Fruit fly (Drosophila melanogaster) whole organism, wandering third instar larva: ENCODE data around the gene CG43867.

Experiments used
- Abd-B ChIP-seq: fragments of >200 bp; optimal IDR thresholded peaks from 2 replicates; lab custom pipeline; 2017; ENCODE audit warnings: missing biosample characterization, missing genetic modification characterization
- CG32264 ChIP-seq: fragments of 200-800 bp; sonication (Bioruptor generic); optimal IDR thresholded peaks from 2 replicates; lab custom pipeline; 2016; ENCODE audit warnings: missing biosample characterization, missing genetic modification characterization
- CG9705 ChIP-seq: fragments of 200-800 bp; sonication (Bioruptor generic); optimal IDR thresholded peaks from 2 replicates; lab custom pipeline; 2018; ENCODE audit warnings: missing biosample characterization, mild to moderate bottlenecking, missing genetic modification characterization
- CrebA ChIP-seq: fragments of 200-800 bp; sonication (Bioruptor generic); optimal IDR thresholded peaks from 2 replicates; lab custom pipeline; 2016; ENCODE audit warnings: missing biosample characterization, mild to moderate bottlenecking, missing genetic modification characterization, borderline replicate concordance
- Dfd ChIP-seq: fragments of >200 bp; optimal IDR thresholded peaks from 2 replicates; lab custom pipeline; 2017; ENCODE audit warnings: missing biosample characterization, missing genetic modification characterization
- Dif ChIP-seq: fragments of 200-275, 200-300 bp; sonication (Bioruptor generic); optimal IDR thresholded peaks from 2 replicates; lab custom pipeline; 2018; ENCODE audit warnings: missing biosample characterization, missing genetic modification characterization; ENCODE audit not compliant: partially characterized antibody
- GATAd ChIP-seq: sonication (Bioruptor generic); optimal IDR thresholded peaks from 2 replicates; lab custom pipeline; 2016; ENCODE audit warnings: missing biosample characterization, missing genetic modification characterization
- HLH106 ChIP-seq: fragments of 200-800 bp; optimal IDR thresholded peaks from 3 replicates; lab custom pipeline; 2019; ENCODE audit warnings: missing biosample characterization, mild to moderate bottlenecking, missing genetic modification characterization, moderate library complexity
- Hnf4 ChIP-seq: fragments of 200-800 bp; sonication (Bioruptor generic); optimal IDR thresholded peaks from 2 replicates; lab custom pipeline; 2016; ENCODE audit warnings: missing biosample characterization, mild to moderate bottlenecking, missing genetic modification characterization
- Hr78 ChIP-seq: fragments of >200 bp; optimal IDR thresholded peaks from 2 replicates; lab custom pipeline; 2017; ENCODE audit warnings: missing biosample characterization, missing genetic modification characterization
- Hr83 ChIP-seq: fragments of 200-300 bp; sonication (Bioruptor generic); optimal IDR thresholded peaks from 2 replicates; lab custom pipeline; 2016; ENCODE audit warnings: missing biosample characterization, mild to moderate bottlenecking, missing genetic modification characterization, moderate library complexity; ENCODE audit not compliant: poor library complexity, severe bottlenecking
- Mio ChIP-seq: sonication (Bioruptor generic); optimal IDR thresholded peaks from 2 replicates; lab custom pipeline; 2016; ENCODE audit warnings: missing biosample characterization, missing genetic modification characterization
- Myc ChIP-seq: fragments of >200 bp; optimal IDR thresholded peaks from 2 replicates; lab custom pipeline; 2017
- N ChIP-seq: fragments of >200 bp; optimal IDR thresholded peaks from 2 replicates; lab custom pipeline; 2018; ENCODE audit warnings: missing biosample characterization, missing external identifiers, missing genetic modification characterization
- OdsH ChIP-seq: fragments of 200-800 bp; sonication (Bioruptor generic); optimal IDR thresholded peaks from 2 replicates; lab custom pipeline; 2016; ENCODE audit warnings: missing biosample characterization, mild to moderate bottlenecking, missing genetic modification characterization
- Rel ChIP-seq, 2 experiments: fragments of 200-800 bp; sonication (Bioruptor generic) in 1 of 2; optimal IDR thresholded peaks; 2 replicates in 1 of 2; 3 replicates in 1 of 2; lab custom pipeline; 2016 to 2019; ENCODE audit warnings: mild to moderate bottlenecking in 2 of 2, missing biosample characterization in 2 of 2, missing genetic modification characterization in 2 of 2, moderate library complexity in 1 of 2
- Sp1 ChIP-seq: fragments of 200-800 bp; sonication (Bioruptor generic); optimal IDR thresholded peaks from 3 replicates; lab custom pipeline; 2019; ENCODE audit warnings: missing biosample characterization, mild to moderate bottlenecking, missing genetic modification characterization, moderate library complexity
- Vsx2 ChIP-seq: fragments of 200-300, 225-300 bp; sonication (Bioruptor generic); optimal IDR thresholded peaks from 2 replicates; lab custom pipeline; 2018; ENCODE audit warnings: missing biosample characterization, missing genetic modification characterization; ENCODE audit not compliant: partially characterized antibody
- br ChIP-seq: fragments of 200-800 bp; sonication (Bioruptor generic); optimal IDR thresholded peaks from 2 replicates; lab custom pipeline; 2016; ENCODE audit warnings: missing biosample characterization, missing genetic modification characterization
- brk ChIP-seq: fragments of 200-800 bp; sonication (Bioruptor generic); optimal IDR thresholded peaks from 2 replicates; lab custom pipeline; 2016; ENCODE audit warnings: missing biosample characterization, mild to moderate bottlenecking, missing genetic modification characterization
- dl ChIP-seq, 2 experiments: fragments of 175-275, 200-275 bp in 1 of 2; fragments of 200-275 bp in 1 of 2; sonication (Bioruptor generic); optimal IDR thresholded peaks; lab custom pipeline; 2018; ENCODE audit warnings: mild to moderate bottlenecking in 2 of 2, missing biosample characterization in 2 of 2, missing genetic modification characterization in 2 of 2, moderate library complexity in 2 of 2; ENCODE audit not compliant: partially characterized antibody in 2 of 2, insufficient read depth in 1 of 2
- dmrt93B ChIP-seq: fragments of 200-800 bp; sonication (Bioruptor generic); optimal IDR thresholded peaks from 2 replicates; lab custom pipeline; 2018; ENCODE audit warnings: missing biosample characterization, mild to moderate bottlenecking, missing genetic modification characterization
- dsf ChIP-seq: sonication (Bioruptor generic); optimal IDR thresholded peaks from 2 replicates; lab custom pipeline; 2016; ENCODE audit warnings: missing biosample characterization, missing genetic modification characterization, borderline replicate concordance
- ey ChIP-seq: fragments of 200-800 bp; sonication (Bioruptor generic); optimal IDR thresholded peaks from 2 replicates; lab custom pipeline; 2016; ENCODE audit warnings: missing biosample characterization, missing genetic modification characterization
- foxo ChIP-seq, 2 experiments: fragments of 200-800 bp; sonication (Bioruptor generic); optimal IDR thresholded peaks; 2 replicates in 1 of 2; 3 replicates in 1 of 2; lab custom pipeline; 2016 to 2017; ENCODE audit warnings: missing biosample characterization in 2 of 2, missing genetic modification characterization in 2 of 2
- fru ChIP-seq: fragments of 200-800 bp; sonication (Bioruptor generic); optimal IDR thresholded peaks from 3 replicates; lab custom pipeline; 2016; ENCODE audit warnings: missing biosample characterization, mild to moderate bottlenecking, missing genetic modification characterization
- h ChIP-seq: fragments of 200-800 bp; sonication (Bioruptor generic); optimal IDR thresholded peaks from 3 replicates; lab custom pipeline; 2016; ENCODE audit warnings: missing biosample characterization, mild to moderate bottlenecking, missing genetic modification characterization
- jim ChIP-seq: fragments of 175-275, 200-325 bp; sonication (Bioruptor generic); optimal IDR thresholded peaks from 2 replicates; lab custom pipeline; 2016; ENCODE audit warnings: missing biosample characterization, mild to moderate bottlenecking, missing genetic modification characterization
- lola ChIP-seq: fragments of >200 bp; optimal IDR thresholded peaks from 2 replicates; lab custom pipeline; 2017; ENCODE audit warnings: missing biosample characterization, missing genetic modification characterization
- pan ChIP-seq: fragments of >200 bp; optimal IDR thresholded peaks from 2 replicates; lab custom pipeline; 2017
- psq ChIP-seq: fragments of 200-800 bp; sonication (Bioruptor generic); optimal IDR thresholded peaks from 3 replicates; lab custom pipeline; 2017; ENCODE audit warnings: missing biosample characterization, mild to moderate bottlenecking, missing genetic modification characterization, moderate library complexity
- rgr ChIP-seq: fragments of 200-800 bp; sonication (Bioruptor generic); optimal IDR thresholded peaks from 3 replicates; lab custom pipeline; 2016; ENCODE audit warnings: missing biosample characterization, mild to moderate bottlenecking, missing genetic modification characterization
- sv ChIP-seq: fragments of 200-800 bp; sonication (Bioruptor generic); optimal IDR thresholded peaks from 3 replicates; lab custom pipeline; 2016; ENCODE audit warnings: missing biosample characterization, missing genetic modification characterization
- tai ChIP-seq: sonication (Bioruptor generic); optimal IDR thresholded peaks from 2 replicates; lab custom pipeline; 2016; ENCODE audit warnings: missing biosample characterization, missing genetic modification characterization
- woc ChIP-seq: sonication (Bioruptor generic); optimal IDR thresholded peaks from 2 replicates; lab custom pipeline; 2016; ENCODE audit warnings: missing biosample characterization, mild to moderate bottlenecking, missing genetic modification characterization

The CG43867 gene

DNA sequence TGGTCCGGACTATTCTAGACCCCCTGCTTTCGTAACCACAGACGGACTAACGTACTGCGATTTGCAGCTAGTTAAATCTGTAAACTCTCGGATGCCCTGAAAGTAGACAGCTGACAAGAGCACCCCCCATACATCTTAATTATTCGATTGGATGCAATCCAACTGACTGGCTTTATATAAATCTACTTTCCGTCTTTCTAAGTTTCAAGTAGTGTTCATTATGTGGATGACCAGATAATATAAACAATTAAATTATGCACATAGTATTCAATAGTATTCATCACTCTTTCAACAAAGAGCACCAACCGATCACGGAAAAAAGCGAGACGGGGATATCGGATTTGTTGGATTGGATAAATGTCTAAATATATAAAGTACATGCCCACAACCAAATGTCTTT is 165.7 kb downstream of the CG43867 start:
- TF ChIP-seq Vsx2 (GFP tag; lab: Kevin White, UChicago) (no peak), Abd-B (no peak), psq (GFP tag; lab: Kevin White, UChicago) (no peak), Hnf4 (GFP tag; lab: Kevin White, UChicago) (no peak), GATAd (no peak), pan (no peak), br (GFP tag; lab: Kevin White, UChicago) (no peak), ey (GFP tag; lab: Kevin White, UChicago) (no peak), OdsH (GFP tag; lab: Kevin White, UChicago) (no peak)

DNA sequence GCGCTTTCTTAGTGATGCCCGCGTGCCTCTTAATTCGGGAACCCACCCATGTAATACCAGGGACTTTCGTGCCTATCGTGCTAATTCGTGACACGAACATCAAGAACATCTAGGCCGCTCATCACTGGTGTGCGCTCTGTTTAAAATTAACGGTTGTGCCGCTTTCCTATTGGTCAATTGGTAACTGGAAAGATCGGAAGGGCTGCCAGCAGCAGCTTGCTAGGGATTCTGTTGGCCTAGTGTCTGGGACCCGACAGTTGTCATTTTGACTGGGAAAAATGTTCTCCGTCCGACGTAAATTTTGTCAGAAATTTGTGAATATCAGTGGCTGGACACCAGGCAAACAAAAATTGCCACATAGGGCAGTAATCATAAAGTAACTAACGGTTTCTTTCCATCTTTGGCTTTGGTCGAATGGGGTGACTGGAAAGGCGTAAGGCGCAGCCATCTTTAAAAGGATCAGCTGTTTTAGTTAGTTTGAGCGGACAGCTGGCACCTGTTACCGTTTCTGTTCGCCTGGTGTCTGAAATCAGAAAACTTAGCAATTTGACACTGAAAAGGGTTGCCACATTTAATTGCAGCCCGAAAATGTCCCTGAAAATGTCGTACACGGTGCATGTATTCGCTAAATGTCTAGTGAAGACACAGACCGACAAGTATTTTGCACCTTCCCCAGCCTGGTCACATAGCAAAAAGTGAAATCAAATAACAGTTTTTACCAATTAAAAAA is 168.7 kb downstream of the CG43867 start, which contains the start of gene CG5273:
CG5273 (plus strand) TSS at position 703 of the 730 bp plus-strand sequence.
- TF ChIP-seq Hnf4 (GFP tag; lab: Kevin White, UChicago): peak; percentile 37
- TF ChIP-seq br (GFP tag; lab: Kevin White, UChicago): peak; percentile 41
- TF ChIP-seq pan: no peak
- no peak for TF ChIP-seq foxo (GFP tag; optimal IDR thresholded peaks at IDR 0.05; lab: Kevin White, UChicago)
- TF ChIP-seq Abd-B: no peak
- no peak for TF ChIP-seq Rel (GFP tag; optimal IDR thresholded peaks at IDR 0.05; lab: Kevin White, UChicago)
- TF ChIP-seq Rel (tag; optimal IDR thresholded peaks at IDR 0.05; lab: Kevin White, UChicago): peak; percentile 89
- no peak for TF ChIP-seq Mio
- no peak for TF ChIP-seq dsf (GFP tag; lab: Kevin White, UChicago)
- no peak for TF ChIP-seq CG9705 (GFP tag; lab: Kevin White, UChicago)
- no peak for TF ChIP-seq brk (GFP tag; lab: Kevin White, UChicago)
- TF ChIP-seq woc (GFP tag; lab: Kevin White, UChicago): peak; percentile 94
- no peak for TF ChIP-seq jim (GFP tag; lab: Kevin White, UChicago)
- peak; percentile 42 for TF ChIP-seq h (GFP tag; lab: Kevin White, UChicago)
- TF ChIP-seq fru (GFP tag; lab: Kevin White, UChicago): peak; percentile 91
- no peak for TF ChIP-seq Myc
- TF ChIP-seq Dif: no peak
- TF ChIP-seq Sp1 (GFP tag; lab: Kevin White, UChicago): peak; percentile 3
- peak; percentile 32 for TF ChIP-seq rgr (GFP tag; lab: Kevin White, UChicago)
- TF ChIP-seq GATAd: no peak
- no peak for TF ChIP-seq sv
- no peak for TF ChIP-seq Dfd (GFP tag; lab: Kevin White, UChicago)
- no peak for TF ChIP-seq Hr78
- peak in 1 of 2 experiments; percentile 21 for TF ChIP-seq dl (GFP tag; optimal IDR thresholded peaks at IDR 0.05; lab: Kevin White, UChicago; ENCODE audit: insufficient read depth in 1 of 2, partially characterized antibody in 2 of 2)
- TF ChIP-seq dmrt93B (GFP tag; lab: Kevin White, UChicago): no peak
- no peak for TF ChIP-seq lola (GFP tag; lab: Kevin White, UChicago)
- TF ChIP-seq CrebA (GFP tag; lab: Kevin White, UChicago): no peak
- TF ChIP-seq HLH106 (tag; lab: Kevin White, UChicago): peak; percentile 20
- TF ChIP-seq OdsH (GFP tag; lab: Kevin White, UChicago): no peak
- TF ChIP-seq N: no peak
- no peak for TF ChIP-seq Vsx2 (GFP tag; lab: Kevin White, UChicago)
- no peak for TF ChIP-seq tai (GFP tag; lab: Kevin White, UChicago)
- TF ChIP-seq ey (GFP tag; lab: Kevin White, UChicago): no peak
- no peak for TF ChIP-seq psq (GFP tag; lab: Kevin White, UChicago)
- TF ChIP-seq Hr83 (GFP tag; lab: Kevin White, UChicago): peak; percentile 87
- TF ChIP-seq CG32264 (GFP tag; lab: Kevin White, UChicago): no peak
